Worm (Caenorhabditis elegans): ENCODE data around the gene nex-1.
A peak's percentile ranks its signal among the peaks of the same experiment; 100 is the strongest.

The nex-1 gene

ce11 chrIII:5183372-5183771 is 42.0 kb upstream of the nex-1 start:
- no peak for TF ChIP-seq dpl-1 (GFP tag; optimal IDR thresholded peaks at IDR 0.05)
- TF ChIP-seq hlh-30 (tag; optimal IDR thresholded peaks at IDR 0.05; ENCODE audit: insufficient read depth) = peak; percentile 11
- TF ChIP-seq php-3 (GFP tag; IDR thresholded peaks at IDR 0.05) = no peak
- peak in 1 of 2 experiments; percentile 5 for TF ChIP-seq mdl-1 (tag; optimal IDR thresholded peaks at IDR 0.05)
- no peak for TF ChIP-seq zag-1 (tag; optimal IDR thresholded peaks at IDR 0.05)
- TF ChIP-seq hmg-1.1 (GFP tag; IDR thresholded peaks at IDR 0.05) = 0 out of 2 replicates have a peak, but pooled peaks have one; percentile 20
- no peak for TF ChIP-seq lir-3 (tag; optimal IDR thresholded peaks at IDR 0.05)
- TF ChIP-seq nhr-41 (GFP tag; IDR thresholded peaks at IDR 0.05) = no peak
- no peak for TF ChIP-seq mep-1 (tag; optimal IDR thresholded peaks at IDR 0.05)
- no peak for TF ChIP-seq lin-29 (GFP tag; IDR thresholded peaks at IDR 0.05)

ce11 chrIII:5185620-5186019 is 39.8 kb upstream of the nex-1 start, which contains the start of gene pup-2:
Gene pup-2 (plus strand): TSS chrIII:5185920.
- no peak for TF ChIP-seq nhr-102 (tag; optimal IDR thresholded peaks at IDR 0.05)
- no peak for TF ChIP-seq unc-39 (tag; optimal IDR thresholded peaks at IDR 0.05)
- TF ChIP-seq daf-16 (GFP tag; optimal IDR thresholded peaks at IDR 0.05) = no peak
- no peak for TF ChIP-seq daf-16 (tag; optimal IDR thresholded peaks at IDR 0.05)
- no peak for TF ChIP-seq lin-1 (GFP tag; IDR thresholded peaks at IDR 0.05)
- no peak for TF ChIP-seq gei-8 (GFP tag; optimal IDR thresholded peaks at IDR 0.05)
- TF ChIP-seq nhr-10 (tag; optimal IDR thresholded peaks at IDR 0.05) = no peak
- no peak for TF ChIP-seq saeg-2 (GFP tag; IDR thresholded peaks at IDR 0.05)
- no peak for TF ChIP-seq F44E2.7 (GFP tag; IDR thresholded peaks at IDR 0.05)
- no peak for TF ChIP-seq hlh-11 (tag; optimal IDR thresholded peaks at IDR 0.05)
- TF ChIP-seq Y5F2A.4 (GFP tag; optimal IDR thresholded peaks at IDR 0.05) = no peak
- TF ChIP-seq pqm-1 (tag; optimal IDR thresholded peaks at IDR 0.05) = no peak
- TF ChIP-seq fos-1 (tag; optimal IDR thresholded peaks at IDR 0.05) = no peak
- no peak for TF ChIP-seq egl-43 (GFP tag; IDR thresholded peaks at IDR 0.05)
- TF ChIP-seq dmd-9 (GFP tag; IDR thresholded peaks at IDR 0.05) = no peak
- no peak for TF ChIP-seq duxl-1 (tag; optimal IDR thresholded peaks at IDR 0.05; ENCODE audit: poor library complexity)
- TF ChIP-seq dpl-1 (GFP tag; optimal IDR thresholded peaks at IDR 0.05) = no peak
- no peak for TF ChIP-seq dve-1 (tag; optimal IDR thresholded peaks at IDR 0.05; ENCODE audit: insufficient read depth)
- no peak for TF ChIP-seq hmg-1.1 (GFP tag; IDR thresholded peaks at IDR 0.05)
- no peak for TF ChIP-seq mdt-29 (GFP tag; IDR thresholded peaks at IDR 0.05)
- no peak for TF ChIP-seq arid-1 (GFP tag; conservative IDR thresholded peaks at IDR 0.05)

ce11 chrIII:5188426-5188825 is 37.0 kb upstream of the nex-1 start, which contains the start of gene K10D2.8:
Gene K10D2.8 (plus strand): TSS chrIII:5188726.
- no peak for TF ChIP-seq hif-1 (tag; optimal IDR thresholded peaks at IDR 0.05)
- no peak for TF ChIP-seq Y105C5A.15 (GFP tag; IDR thresholded peaks at IDR 0.05)
- no peak for TF ChIP-seq nhr-28 (tag; optimal IDR thresholded peaks at IDR 0.05)

- TF ChIP-seq ztf-11 (tag; optimal IDR thresholded peaks at IDR 0.05) (no peak), mxl-2 (GFP tag; conservative IDR thresholded peaks at IDR 0.05) (no peak), F10B5.3 (tag; optimal IDR thresholded peaks at IDR 0.05) (no peak), R02D3.7 (tag; optimal IDR thresholded peaks at IDR 0.05) (no peak), sdz-12 (GFP tag; optimal IDR thresholded peaks at IDR 0.05) (no peak), lin-39 (tag; optimal IDR thresholded peaks at IDR 0.05) (no peak), nhr-42 (GFP tag; IDR thresholded peaks at IDR 0.05) (no peak), madf-9 (GFP tag; conservative IDR thresholded peaks at IDR 0.05) (no peak), hif-1 (tag; optimal IDR thresholded peaks at IDR 0.05) (peak in 1 of 2 experiments; percentile 27), T20F7.1 (GFP tag; optimal IDR thresholded peaks at IDR 0.05) (no peak), mdt-29 (GFP tag; IDR thresholded peaks at IDR 0.05) (no peak), F44E2.7 (GFP tag; IDR thresholded peaks at IDR 0.05) (no peak), dmd-8 (GFP tag; IDR thresholded peaks at IDR 0.05) (no peak), tra-1 (GFP tag; IDR thresholded peaks at IDR 0.05) (no peak), arid-1 (GFP tag; conservative IDR thresholded peaks at IDR 0.05) (0 out of 2 replicates have a peak, but pooled peaks have one; percentile 29), lin-38 (GFP tag; IDR thresholded peaks at IDR 0.05) (peak; percentile 44), lsy-2 (tag; optimal IDR thresholded peaks at IDR 0.05) (peak in 1 of 2 experiments; percentile 27), mes-2 (tag; optimal IDR thresholded peaks at IDR 0.05; ENCODE audit: poor library complexity, severe bottlenecking) (peak; percentile 88), fkh-10 (GFP tag; optimal IDR thresholded peaks at IDR 0.05) (no peak)
Measured at ce11 chrIII:5190179-5190578, 35.2 kb upstream of the nex-1 start.

Data from whole organism, L4 larva.